Worm (Caenorhabditis elegans): Measurements from ENCODE around the gene F07A11.1.

F07A11.1 gene

DNA sequence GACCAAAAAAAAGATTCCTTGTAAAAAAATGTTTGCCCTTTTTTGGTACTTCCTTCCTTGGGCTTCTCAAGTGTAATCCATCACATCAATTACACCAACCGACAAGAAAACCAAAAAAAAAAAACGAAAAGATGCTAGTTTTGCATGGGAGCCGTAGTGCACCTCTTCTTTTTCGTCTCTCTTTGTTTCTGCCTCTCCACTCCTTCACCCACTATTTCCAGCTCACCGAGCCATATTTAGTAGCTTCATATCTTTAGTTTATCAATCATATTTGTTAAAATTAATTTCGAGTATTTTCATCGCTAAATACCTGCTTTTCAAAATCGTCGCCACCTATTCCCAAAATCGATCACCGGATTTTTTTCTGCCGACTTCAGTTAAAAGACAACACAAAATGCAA is 8.8 kb upstream of the F07A11.1 start, which contains the start of gene F07A11.4:
Gene F07A11.4 (plus strand): TSS at position 301 of the 400 bp plus-strand sequence.
- TF ChIP-seq B0310.2 (tag; optimal IDR thresholded peaks at IDR 0.05) (no peak), hnd-1 (tag; optimal IDR thresholded peaks at IDR 0.05) (no peak), hmg-4 (GFP tag; optimal IDR thresholded peaks at IDR 0.05) (no peak), ama-1 (optimal IDR thresholded peaks at IDR 0.05) (no peak), hmbx-1 (tag; optimal IDR thresholded peaks at IDR 0.05) (no peak), pes-1 (GFP tag; IDR thresholded peaks at IDR 0.05) (no peak), aly-1 (tag; optimal IDR thresholded peaks at IDR 0.05) (no peak), ceh-36 (tag; optimal IDR thresholded peaks at IDR 0.05) (no peak), ets-7 (tag; optimal IDR thresholded peaks at IDR 0.05) (no peak), F13C5.2 (tag; optimal IDR thresholded peaks at IDR 0.05) (no peak), flt-1 (GFP tag; IDR thresholded peaks at IDR 0.05) (no peak), sea-1 (GFP tag; conservative IDR thresholded peaks at IDR 0.05) (no peak), tbx-11 (GFP tag; IDR thresholded peaks at IDR 0.05) (no peak), ceh-13 (GFP tag; optimal IDR thresholded peaks at IDR 0.05) (no peak), tbx-37 (GFP tag; conservative IDR thresholded peaks at IDR 0.05) (no peak), tra-4 (tag; optimal IDR thresholded peaks at IDR 0.05) (no peak)

DNA sequence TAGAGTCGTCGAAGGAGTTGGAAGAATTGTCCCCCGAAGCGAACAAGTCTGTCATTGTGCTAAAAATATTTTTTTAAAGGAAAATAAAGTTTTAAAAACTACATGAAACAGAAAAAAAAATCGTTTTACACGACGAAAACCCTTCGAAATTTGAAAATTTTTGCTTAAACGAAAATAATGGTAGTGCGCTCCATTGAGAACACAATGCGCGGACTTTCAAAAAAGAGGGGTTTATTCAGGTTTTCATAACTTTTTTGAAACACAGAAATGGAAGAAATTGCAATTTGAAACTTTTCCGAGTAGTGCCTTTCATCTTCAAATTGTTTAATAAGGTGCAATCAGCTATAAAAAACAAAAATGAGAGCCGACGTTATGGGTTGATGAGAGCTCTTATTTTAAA is 7.8 kb upstream of the F07A11.1 start, which contains the start of gene npp-5:
Gene npp-5 (minus strand): TSS at position 59 of the 400 bp plus-strand sequence.
- no peak for TF ChIP-seq B0310.2 (tag; optimal IDR thresholded peaks at IDR 0.05)
- TF ChIP-seq sea-1 (GFP tag; conservative IDR thresholded peaks at IDR 0.05): no peak
- TF ChIP-seq flt-1 (GFP tag; IDR thresholded peaks at IDR 0.05): no peak
- no peak for TF ChIP-seq F13C5.2 (tag; optimal IDR thresholded peaks at IDR 0.05)
- TF ChIP-seq aly-1 (tag; optimal IDR thresholded peaks at IDR 0.05): no peak

DNA sequence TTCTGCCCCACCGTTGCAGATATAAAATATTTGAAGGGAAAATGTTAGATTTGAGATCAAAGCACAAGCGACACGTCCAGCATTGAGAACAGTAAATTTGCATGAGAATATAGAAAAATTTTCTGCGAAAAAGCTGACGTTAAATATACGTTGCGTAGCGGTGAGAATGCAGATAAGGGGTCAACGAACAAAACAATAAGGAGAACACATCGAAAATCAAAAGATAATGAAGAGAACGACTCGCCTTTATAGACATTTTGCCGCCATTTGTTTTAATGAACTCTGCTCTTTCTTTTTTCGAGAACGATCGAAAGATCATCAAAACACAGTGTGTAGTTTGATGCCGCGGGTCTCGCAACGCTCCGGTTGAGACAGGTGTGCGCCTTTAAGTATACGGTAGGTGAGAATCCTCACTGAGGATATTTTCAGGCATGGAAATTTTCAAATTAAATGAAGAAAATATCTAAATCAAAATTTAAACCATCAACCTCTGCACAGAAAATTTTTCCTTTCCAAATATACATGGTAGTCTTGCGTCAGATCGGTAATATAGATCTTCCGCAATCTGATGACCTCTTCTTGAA is 4.3 kb upstream of the F07A11.1 start:
- no peak for TF ChIP-seq ceh-13 (GFP tag; optimal IDR thresholded peaks at IDR 0.05)
- TF ChIP-seq ama-1 (optimal IDR thresholded peaks at IDR 0.05): no peak
- TF ChIP-seq hmbx-1 (tag; optimal IDR thresholded peaks at IDR 0.05): no peak
- no peak for TF ChIP-seq ceh-36 (tag; optimal IDR thresholded peaks at IDR 0.05)
- TF ChIP-seq flt-1 (GFP tag; IDR thresholded peaks at IDR 0.05): no peak
- TF ChIP-seq hmg-4 (GFP tag; optimal IDR thresholded peaks at IDR 0.05): no peak
- TF ChIP-seq ets-7 (tag; optimal IDR thresholded peaks at IDR 0.05): no peak
- TF ChIP-seq tbx-11 (GFP tag; IDR thresholded peaks at IDR 0.05): no peak
- TF ChIP-seq pes-1 (GFP tag; IDR thresholded peaks at IDR 0.05): no peak
- no peak for TF ChIP-seq B0310.2 (tag; optimal IDR thresholded peaks at IDR 0.05)
- TF ChIP-seq tbx-37 (GFP tag; conservative IDR thresholded peaks at IDR 0.05): no peak
- TF ChIP-seq aly-1 (tag; optimal IDR thresholded peaks at IDR 0.05): no peak
- TF ChIP-seq scrt-1 (GFP tag; IDR thresholded peaks at IDR 0.05): no peak

DNA sequence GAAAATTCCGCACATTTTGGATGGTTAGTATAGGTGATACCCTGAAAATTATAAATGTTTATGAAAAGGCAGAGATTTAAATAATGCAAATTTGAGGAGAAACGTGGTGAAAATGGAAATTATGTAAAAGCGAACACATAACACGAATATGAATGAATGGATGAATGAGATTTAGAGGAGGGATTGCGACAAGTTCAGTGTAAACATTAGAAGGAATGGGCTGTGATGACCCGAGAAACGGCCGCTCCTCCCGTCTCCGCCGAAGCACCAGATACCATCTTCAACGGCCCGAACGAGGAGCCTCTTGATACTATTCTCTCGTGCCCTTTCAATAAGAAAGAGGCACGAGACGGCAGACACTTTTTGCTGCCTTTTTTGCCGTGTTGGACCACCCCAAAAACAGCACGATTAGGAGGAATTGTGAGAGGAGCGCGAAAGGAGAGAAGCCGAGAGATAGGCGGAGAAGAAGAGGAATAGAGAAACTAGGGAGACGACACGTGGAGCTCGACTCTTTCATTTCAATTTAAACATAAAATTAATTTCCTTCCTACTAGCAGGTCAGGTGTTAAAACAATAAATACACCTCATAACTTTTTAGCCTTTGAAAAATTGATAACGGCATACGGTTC is 3.6 kb upstream of the F07A11.1 start, which contains the start of gene gfat-1:
Gene gfat-1 (minus strand): TSS at position 51 of the 629 bp plus-strand sequence.
- TF ChIP-seq pes-1 (GFP tag; IDR thresholded peaks at IDR 0.05) (no peak), hmg-4 (GFP tag; optimal IDR thresholded peaks at IDR 0.05) (peak; percentile 6)

DNA sequence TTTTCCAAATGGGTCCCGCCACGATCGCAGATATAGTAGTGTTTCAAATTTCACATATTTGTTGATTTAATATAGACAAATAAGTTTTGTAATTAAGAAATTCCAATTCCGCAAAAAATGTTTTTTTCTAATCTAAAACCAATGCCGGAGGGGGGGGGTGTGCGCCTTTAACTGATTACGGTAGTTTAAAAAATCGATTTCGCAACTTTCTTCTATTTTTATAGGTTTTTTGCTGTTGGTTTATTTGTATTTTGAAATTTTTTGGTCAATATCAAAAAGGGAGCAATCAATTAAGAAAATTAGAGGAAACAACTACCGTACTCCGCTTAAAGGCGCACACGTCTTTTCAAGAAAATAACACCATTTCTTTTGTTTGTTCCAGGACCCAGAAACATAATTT is 365 bp downstream of the F07A11.1 start:
- TF ChIP-seq ets-7 (tag; optimal IDR thresholded peaks at IDR 0.05) (no peak), sea-1 (GFP tag; conservative IDR thresholded peaks at IDR 0.05) (no peak), tbx-37 (GFP tag; conservative IDR thresholded peaks at IDR 0.05) (no peak), flt-1 (GFP tag; IDR thresholded peaks at IDR 0.05) (no peak), tra-4 (tag; optimal IDR thresholded peaks at IDR 0.05) (no peak), hmbx-1 (tag; optimal IDR thresholded peaks at IDR 0.05) (no peak), pes-1 (GFP tag; IDR thresholded peaks at IDR 0.05) (no peak), aly-1 (tag; optimal IDR thresholded peaks at IDR 0.05) (no peak), tbx-11 (GFP tag; IDR thresholded peaks at IDR 0.05) (no peak), F13C5.2 (tag; optimal IDR thresholded peaks at IDR 0.05) (no peak), hmg-4 (GFP tag; optimal IDR thresholded peaks at IDR 0.05) (no peak), ama-1 (optimal IDR thresholded peaks at IDR 0.05) (no peak), B0310.2 (tag; optimal IDR thresholded peaks at IDR 0.05) (no peak), ceh-36 (tag; optimal IDR thresholded peaks at IDR 0.05) (no peak), hnd-1 (tag; optimal IDR thresholded peaks at IDR 0.05) (no peak)

DNA sequence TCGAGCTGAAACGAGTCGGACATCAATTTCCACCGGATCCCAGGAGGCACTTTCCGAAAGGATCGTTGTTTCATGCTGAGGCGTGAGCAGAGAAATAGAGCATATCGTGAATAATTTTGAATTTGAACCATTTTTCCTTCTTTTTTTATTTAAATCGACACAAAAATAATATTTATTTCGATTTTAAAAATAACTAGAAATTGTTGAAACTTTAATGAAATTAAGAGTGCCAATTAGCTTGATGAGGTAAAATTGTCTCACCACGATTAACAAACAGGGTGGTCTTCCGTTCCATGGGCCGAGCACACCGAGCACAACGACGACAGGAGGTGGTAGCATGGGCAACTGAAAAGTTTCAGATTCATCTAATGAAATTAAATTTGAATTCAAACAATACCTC is 3.6 kb downstream of the F07A11.1 start:
- no peak for TF ChIP-seq ceh-36 (tag; optimal IDR thresholded peaks at IDR 0.05)
- no peak for TF ChIP-seq hnd-1 (tag; optimal IDR thresholded peaks at IDR 0.05)
- no peak for TF ChIP-seq tbx-11 (GFP tag; IDR thresholded peaks at IDR 0.05)
- no peak for TF ChIP-seq sea-1 (GFP tag; conservative IDR thresholded peaks at IDR 0.05)
- no peak for TF ChIP-seq tra-4 (tag; optimal IDR thresholded peaks at IDR 0.05)
- TF ChIP-seq ets-7 (tag; optimal IDR thresholded peaks at IDR 0.05): no peak
- TF ChIP-seq ama-1 (optimal IDR thresholded peaks at IDR 0.05): no peak
- no peak for TF ChIP-seq tbx-37 (GFP tag; conservative IDR thresholded peaks at IDR 0.05)
- no peak for TF ChIP-seq flt-1 (GFP tag; IDR thresholded peaks at IDR 0.05)
- TF ChIP-seq hmg-4 (GFP tag; optimal IDR thresholded peaks at IDR 0.05): no peak
- no peak for TF ChIP-seq scrt-1 (GFP tag; IDR thresholded peaks at IDR 0.05)
- no peak for TF ChIP-seq F13C5.2 (tag; optimal IDR thresholded peaks at IDR 0.05)
- no peak for TF ChIP-seq pes-1 (GFP tag; IDR thresholded peaks at IDR 0.05)
- TF ChIP-seq ceh-13 (GFP tag; optimal IDR thresholded peaks at IDR 0.05): no peak
- TF ChIP-seq hmbx-1 (tag; optimal IDR thresholded peaks at IDR 0.05): no peak
- TF ChIP-seq B0310.2 (tag; optimal IDR thresholded peaks at IDR 0.05): no peak

DNA sequence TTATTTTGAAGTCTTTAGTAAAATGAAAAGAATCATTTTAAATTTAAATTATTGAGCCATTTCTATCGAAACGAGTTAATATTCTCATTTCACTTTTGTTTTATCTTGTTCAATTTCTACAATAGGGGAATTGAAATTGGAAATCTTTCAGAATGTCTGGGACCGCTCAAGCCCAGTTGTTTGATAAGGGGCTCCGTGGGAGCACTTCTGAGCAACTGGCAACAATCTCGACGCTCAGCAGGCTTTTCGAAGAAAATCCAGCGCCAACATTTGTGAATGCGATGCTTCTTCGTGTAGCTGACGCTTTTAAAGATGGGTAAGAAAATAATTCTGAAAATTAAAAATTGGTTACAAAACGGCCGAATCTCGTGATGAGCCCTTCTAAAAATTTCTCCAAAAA is 9.2 kb downstream of the F07A11.1 start, which contains the start of gene ints-7:
Gene ints-7 (plus strand): TSS at position 152 of the 400 bp plus-strand sequence.
- TF ChIP-seq ama-1 (optimal IDR thresholded peaks at IDR 0.05) (no peak), B0310.2 (tag; optimal IDR thresholded peaks at IDR 0.05) (no peak), aly-1 (tag; optimal IDR thresholded peaks at IDR 0.05) (no peak)
